Worm (Caenorhabditis elegans): Measurements from ENCODE around the gene kin-34.
"Not testable (repeated sequence)": the region's sequence is repeated elsewhere in the genome, so short reads cannot be mapped to it uniquely, and the experiment has no call there.

Gene kin-34

ce11 chrV:234572-234971 lies 11.4 kb downstream of the kin-34 start, which contains the start of gene kin-33:
Gene kin-33 (minus strand): TSS chrV:234672.
- no peak for TF ChIP-seq unc-62 (GFP tag; optimal IDR thresholded peaks at IDR 0.05)

- TF ChIP-seq unc-62 (GFP tag; optimal IDR thresholded peaks at IDR 0.05), result no peak
Measured at ce11 chrV:219632-220031, 26.4 kb downstream of the kin-34 start, which contains the start of gene srh-80. Gene srh-80 (plus strand): TSS chrV:219932.

ce11 chrV:216847-217246 lies 29.1 kb downstream of the kin-34 start, which contains the start of gene srh-78:
Gene srh-78 (plus strand): TSS chrV:217147.
- no peak for TF ChIP-seq unc-62 (GFP tag; optimal IDR thresholded peaks at IDR 0.05)

ce11 chrV:215697-216096 lies 30.3 kb downstream of the kin-34 start:
- no peak for TF ChIP-seq unc-62 (GFP tag; optimal IDR thresholded peaks at IDR 0.05)

- not testable (repeated sequence) for TF ChIP-seq unc-62 (GFP tag; optimal IDR thresholded peaks at IDR 0.05)
Measured at ce11 chrV:212687-213086, 33.3 kb downstream of the kin-34 start, which contains the start of gene DC2.5. Gene DC2.5 (minus strand): TSS chrV:212787.

DNA sequence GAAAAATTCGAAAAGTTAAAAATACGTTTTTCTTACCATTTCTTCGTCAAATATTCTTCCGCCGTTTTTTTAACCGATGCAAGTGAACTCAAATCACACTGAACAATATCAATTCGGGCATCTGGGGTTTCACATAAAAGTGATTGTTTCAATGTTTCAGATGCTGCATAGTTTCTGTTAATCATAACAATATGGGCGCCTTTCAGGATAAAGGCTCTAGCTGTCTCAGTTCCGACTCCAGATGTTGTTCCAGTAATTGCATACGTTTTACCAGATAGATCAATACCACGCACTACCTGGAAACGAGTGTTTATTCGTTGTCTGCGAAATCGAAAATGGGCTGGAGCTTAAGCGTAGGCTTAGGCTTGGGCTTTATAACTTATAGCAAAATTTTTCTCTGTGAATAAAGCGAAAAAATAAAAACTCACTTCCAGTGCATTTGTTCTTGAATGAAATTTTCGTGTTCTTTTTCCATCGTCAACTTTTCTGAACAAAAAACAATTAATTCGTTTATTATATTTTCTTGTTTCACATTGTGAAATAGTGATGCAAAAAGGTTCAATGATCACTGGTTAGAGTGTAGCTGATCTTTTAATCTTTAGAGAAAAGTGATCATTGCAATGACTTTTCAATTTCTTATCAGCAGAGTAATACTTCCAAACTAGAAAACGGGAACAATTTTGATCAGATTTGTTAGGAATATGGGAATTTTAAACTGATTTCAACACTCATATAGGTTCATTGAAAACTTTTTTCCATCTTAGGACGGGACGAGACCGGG lies 34.4 kb downstream of the kin-34 start:
- TF ChIP-seq unc-62 (GFP tag; optimal IDR thresholded peaks at IDR 0.05), result no peak

- no peak for TF ChIP-seq unc-62 (GFP tag; optimal IDR thresholded peaks at IDR 0.05)
Measured at ce11 chrV:206814-207213, 39.2 kb downstream of the kin-34 start.

- no peak for TF ChIP-seq unc-62 (GFP tag; optimal IDR thresholded peaks at IDR 0.05)
Measured at ce11 chrV:203855-204432, 42.1 kb downstream of the kin-34 start, which contains the start of gene lec-12. Gene lec-12 (plus strand): TSS chrV:204382.

DNA sequence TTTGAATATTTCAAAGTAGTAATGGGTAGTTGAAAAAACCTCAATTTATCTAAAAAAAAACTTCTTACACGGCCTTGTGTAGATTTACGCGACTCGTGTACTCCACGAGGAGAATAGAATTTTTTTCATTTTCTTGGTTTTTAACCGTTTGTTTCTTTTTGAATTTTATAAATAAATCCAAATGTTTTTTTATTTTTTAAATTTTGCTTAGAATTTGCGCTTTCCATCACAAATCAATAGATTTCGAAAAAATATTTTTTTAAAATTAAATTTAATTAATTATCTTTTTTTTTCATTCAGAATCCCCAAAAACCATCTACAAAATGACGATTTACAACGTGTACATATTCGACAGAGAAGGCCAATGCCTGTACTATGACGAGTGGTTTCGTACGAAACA lies 44.7 kb downstream of the kin-34 start, which contains the start of gene trpp-1:
Gene trpp-1 (plus strand): TSS at position 301 of the 400 bp plus-strand sequence.
- TF ChIP-seq unc-62 (GFP tag; optimal IDR thresholded peaks at IDR 0.05), result no peak

- no peak for TF ChIP-seq unc-62 (GFP tag; optimal IDR thresholded peaks at IDR 0.05)
Measured at ce11 chrV:194760-195159, 51.2 kb downstream of the kin-34 start.
